Worm (Caenorhabditis elegans): ENCODE results near the gene T06E8.8.

DNA sequence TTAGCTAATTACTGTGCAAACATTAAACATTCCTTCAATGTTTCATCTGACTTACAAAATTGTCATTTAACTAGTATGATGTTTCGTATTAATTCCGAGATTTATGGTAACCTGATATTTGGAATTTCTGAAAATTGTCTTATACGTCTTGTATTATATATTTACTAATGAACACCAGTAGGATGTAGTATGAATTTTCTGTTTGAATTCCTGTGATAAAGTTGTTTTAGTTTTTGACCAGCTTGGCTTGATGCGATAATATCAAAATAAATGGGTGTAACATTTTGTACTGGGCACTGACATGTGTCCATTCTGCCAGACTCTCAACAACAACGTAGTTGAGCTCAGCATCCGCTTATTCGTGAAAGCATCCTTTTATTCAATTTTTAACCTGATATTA is 41.3 kb downstream of the T06E8.8 start, which contains the start of gene R04B5.6:
- TF ChIP-seq lin-35 (GFP tag; optimal IDR thresholded peaks at IDR 0.05) (no peak), nhr-77 (tag; optimal IDR thresholded peaks at IDR 0.05) (no peak), skn-1 (tag; optimal IDR thresholded peaks at IDR 0.05) (no peak), lin-13 (GFP tag; optimal IDR thresholded peaks at IDR 0.05) (no peak), elt-3 (tag; optimal IDR thresholded peaks at IDR 0.05) (no peak), egl-27 (tag; optimal IDR thresholded peaks at IDR 0.05) (no peak), nhr-76 (tag; optimal IDR thresholded peaks at IDR 0.05) (no peak), nhr-28 (tag; optimal IDR thresholded peaks at IDR 0.05) (no peak)
